Worm (Caenorhabditis elegans): ENCODE results near the gene F41C3.1.

Gene F41C3.1

ce11 chrII:4769096-4769495 is 17.0 kb downstream of the F41C3.1 start:
- peak; percentile 97 for TF ChIP-seq dmd-6 (GFP tag; IDR thresholded peaks at IDR 0.05)
- peak; percentile 61 for TF ChIP-seq nhr-102 (tag; optimal IDR thresholded peaks at IDR 0.05)
- TF ChIP-seq nhr-76 (tag; optimal IDR thresholded peaks at IDR 0.05) = no peak
- no peak for TF ChIP-seq ZK337.2 (GFP tag; IDR thresholded peaks at IDR 0.05)
- no peak for TF ChIP-seq saeg-2 (GFP tag; IDR thresholded peaks at IDR 0.05)
- TF ChIP-seq lir-3 (tag; optimal IDR thresholded peaks at IDR 0.05) = no peak
- peak in 1 of 2 experiments; percentile 62 for TF ChIP-seq mdl-1 (tag; optimal IDR thresholded peaks at IDR 0.05)
- no peak for TF ChIP-seq daf-19 (GFP tag; conservative IDR thresholded peaks at IDR 0.05)
- no peak for TF ChIP-seq skn-1 (tag; optimal IDR thresholded peaks at IDR 0.05)
- TF ChIP-seq php-3 (GFP tag; IDR thresholded peaks at IDR 0.05) = peak; percentile 91
- peak in 1 of 2 experiments; percentile 53 for TF ChIP-seq daf-16 (GFP tag; optimal IDR thresholded peaks at IDR 0.05)
- peak; percentile 96 for TF ChIP-seq daf-16 (tag; optimal IDR thresholded peaks at IDR 0.05)
- no peak for TF ChIP-seq daf-12 (tag; optimal IDR thresholded peaks at IDR 0.05)
- peak; percentile 87 for TF ChIP-seq lin-1 (GFP tag; IDR thresholded peaks at IDR 0.05)
- TF ChIP-seq tra-1 (GFP tag; IDR thresholded peaks at IDR 0.05) = peak; percentile 80; the same call in 1 of the 2 replicates
- no peak for TF ChIP-seq aha-1 (tag)
- TF ChIP-seq jun-1 (tag; optimal IDR thresholded peaks at IDR 0.05) = no peak
- no peak for TF ChIP-seq nhr-6 (tag; optimal IDR thresholded peaks at IDR 0.05)
- peak in 1 of 2 experiments; percentile 5 for TF ChIP-seq lsy-2 (tag; optimal IDR thresholded peaks at IDR 0.05)
- TF ChIP-seq lin-15B (tag; optimal IDR thresholded peaks at IDR 0.05) = no peak
- TF ChIP-seq sdz-12 (GFP tag; optimal IDR thresholded peaks at IDR 0.05) = no peak
- TF ChIP-seq nhr-111 (GFP tag; optimal IDR thresholded peaks at IDR 0.05) = no peak
- no peak for TF ChIP-seq nhr-11 (tag; optimal IDR thresholded peaks at IDR 0.05)
- no peak for TF ChIP-seq ceh-28 (tag; optimal IDR thresholded peaks at IDR 0.05)
- TF ChIP-seq T20F7.1 (GFP tag; optimal IDR thresholded peaks at IDR 0.05) = peak; percentile 42
- peak; percentile 84 for TF ChIP-seq dve-1 (tag; optimal IDR thresholded peaks at IDR 0.05; ENCODE audit: insufficient read depth)
- TF ChIP-seq hlh-11 (tag; optimal IDR thresholded peaks at IDR 0.05) = peak; percentile 73
- no peak for TF ChIP-seq lin-39 (tag; optimal IDR thresholded peaks at IDR 0.05)
- no peak for TF ChIP-seq egl-43 (GFP tag; IDR thresholded peaks at IDR 0.05)
- TF ChIP-seq Y105C5A.15 (GFP tag; IDR thresholded peaks at IDR 0.05) = no peak
- TF ChIP-seq nhr-28 (tag; optimal IDR thresholded peaks at IDR 0.05) = peak; percentile 79
- peak; percentile 59 for TF ChIP-seq hlh-30 (tag; optimal IDR thresholded peaks at IDR 0.05; ENCODE audit: insufficient read depth)
- no peak for TF ChIP-seq nhr-10 (tag; optimal IDR thresholded peaks at IDR 0.05)
- TF ChIP-seq nhr-48 (tag; optimal IDR thresholded peaks at IDR 0.05) = peak; percentile 25
- TF ChIP-seq mxl-3 (GFP tag; optimal IDR thresholded peaks at IDR 0.05) = no peak
- TF ChIP-seq nhr-77 (tag; optimal IDR thresholded peaks at IDR 0.05) = peak; percentile 44
- no peak for TF ChIP-seq egl-27 (tag; optimal IDR thresholded peaks at IDR 0.05)

ce11 chrII:4769886-4770285 is 17.8 kb downstream of the F41C3.1 start:
- TF ChIP-seq nhr-41 (GFP tag; IDR thresholded peaks at IDR 0.05) = peak; percentile 78; the same call in 1 of the 2 replicates
- TF ChIP-seq pqm-1 (tag; optimal IDR thresholded peaks at IDR 0.05) = peak; percentile 98
- no peak for TF ChIP-seq ztf-11 (tag; optimal IDR thresholded peaks at IDR 0.05)
- TF ChIP-seq tra-1 (GFP tag; IDR thresholded peaks at IDR 0.05) = 0 out of 2 replicates have a peak, but pooled peaks have one; percentile 42
- peak; percentile 91 for TF ChIP-seq dve-1 (tag; optimal IDR thresholded peaks at IDR 0.05; ENCODE audit: insufficient read depth)
- TF ChIP-seq daf-16 (GFP tag; optimal IDR thresholded peaks at IDR 0.05) = no peak
- peak; percentile 97 for TF ChIP-seq daf-16 (tag; optimal IDR thresholded peaks at IDR 0.05)
- peak; percentile 98 for TF ChIP-seq php-3 (GFP tag; IDR thresholded peaks at IDR 0.05)
- peak; percentile 34 for TF ChIP-seq nhr-48 (tag; optimal IDR thresholded peaks at IDR 0.05)
- peak; percentile 84 for TF ChIP-seq nhr-28 (tag; optimal IDR thresholded peaks at IDR 0.05)
- TF ChIP-seq mdl-1 (tag; optimal IDR thresholded peaks at IDR 0.05) = peak in 1 of 2 experiments; percentile 13
- peak; percentile 61 for TF ChIP-seq lin-1 (GFP tag; IDR thresholded peaks at IDR 0.05)
- TF ChIP-seq cey-2 (tag; optimal IDR thresholded peaks at IDR 0.05; ENCODE audit: borderline replicate concordance, insufficient read depth) = no peak
- peak; percentile 90 for TF ChIP-seq hlh-11 (tag; optimal IDR thresholded peaks at IDR 0.05)
- TF ChIP-seq nhr-102 (tag; optimal IDR thresholded peaks at IDR 0.05) = peak; percentile 63
- peak; percentile 92 for TF ChIP-seq dmd-6 (GFP tag; IDR thresholded peaks at IDR 0.05)
- no peak for TF ChIP-seq skn-1 (tag; optimal IDR thresholded peaks at IDR 0.05)
- TF ChIP-seq daf-12 (tag; optimal IDR thresholded peaks at IDR 0.05) = no peak
- no peak for TF ChIP-seq nhr-25 (tag; optimal IDR thresholded peaks at IDR 0.05; ENCODE audit: borderline replicate concordance, insufficient read depth)
- TF ChIP-seq mdt-29 (GFP tag; IDR thresholded peaks at IDR 0.05) = 0 out of 2 replicates have a peak, but pooled peaks have one; percentile 33
- TF ChIP-seq nhr-77 (tag; optimal IDR thresholded peaks at IDR 0.05) = peak; percentile 29
- TF ChIP-seq hlh-30 (tag; optimal IDR thresholded peaks at IDR 0.05; ENCODE audit: insufficient read depth) = peak; percentile 62

All from whole organism, L4 larva.